Fruit fly (Drosophila melanogaster): ENCODE measurements around the gene Psf3.

DNA sequence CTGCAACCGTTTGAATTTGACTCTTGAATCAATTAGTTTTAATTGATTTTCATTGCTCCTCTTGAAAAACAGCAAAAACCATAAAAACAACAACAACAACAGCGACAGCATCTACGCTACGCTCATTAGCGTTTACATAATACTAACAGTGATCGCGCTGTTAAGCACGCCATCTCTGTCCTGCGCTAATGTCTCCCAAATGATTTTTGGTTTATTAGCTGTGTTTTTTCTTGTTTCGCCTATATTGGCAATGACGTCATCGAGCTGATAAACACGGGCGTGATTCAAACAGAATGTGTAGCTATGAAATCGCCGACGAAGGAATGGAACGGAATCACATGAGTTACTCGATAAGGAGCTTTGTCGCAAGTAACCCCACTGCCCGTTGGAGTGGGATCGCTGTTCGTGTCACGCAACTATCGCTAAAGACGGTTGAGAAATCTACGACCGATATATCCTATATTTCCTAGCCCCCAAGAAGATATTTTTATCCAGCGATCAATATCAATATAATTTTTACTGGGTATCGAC lies 1.2 kb upstream of the Psf3 start:
- no peak for TF ChIP-seq Dll (optimal IDR thresholded peaks at IDR 0.05)
- no peak for TF ChIP-seq pan (optimal IDR thresholded peaks at IDR 0.05)
- no peak for TF ChIP-seq psq (optimal IDR thresholded peaks at IDR 0.05)

Measured in whole organism.